Fruit fly (Drosophila melanogaster): ENCODE data around the gene CG18666.

Gene CG18666

DNA sequence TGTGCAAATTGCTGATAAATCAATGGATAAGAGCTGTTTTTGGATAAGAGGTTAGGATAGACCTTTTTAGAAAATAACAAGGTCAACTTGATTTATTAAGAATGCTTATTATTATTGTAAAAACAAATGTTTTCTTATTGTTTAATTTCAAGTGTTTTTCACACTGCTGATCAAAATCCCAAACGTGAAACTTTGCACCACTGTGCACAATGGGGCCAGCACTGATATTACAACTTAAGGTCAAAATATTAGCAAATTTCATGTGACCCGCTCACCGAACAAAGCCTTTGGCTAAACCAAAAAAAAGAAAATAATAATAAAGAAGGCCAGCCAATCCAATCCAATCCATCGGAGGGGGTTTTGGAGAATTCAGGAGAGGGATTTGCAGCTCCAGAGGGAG, 11.8 kb upstream of the CG18666 start:
- TF ChIP-seq hth (optimal IDR thresholded peaks at IDR 0.05), result no peak
- TF ChIP-seq prd (optimal IDR thresholded peaks at IDR 0.05), result no peak
- peak; percentile 21; the same call in 1 of the 3 replicates for TF ChIP-seq prd (GFP tag; IDR thresholded peaks at IDR 0.05)
- no peak for TF ChIP-seq CG11085 (GFP tag; IDR thresholded peaks at IDR 0.05)
- TF ChIP-seq sens (GFP tag), result peak; percentile 60
- no peak for TF ChIP-seq Oaz (GFP tag; IDR thresholded peaks at IDR 0.05)
- TF ChIP-seq unc-4 (GFP tag; IDR thresholded peaks at IDR 0.05; ENCODE audit: partially characterized antibody), result no peak
- TF ChIP-seq Med (GFP tag), result peak; percentile 39
- no peak for TF ChIP-seq CG9727 (GFP tag; optimal IDR thresholded peaks at IDR 0.05)
- no peak for TF ChIP-seq Sry-δ (GFP tag; optimal IDR thresholded peaks at IDR 0.05)
- TF ChIP-seq CG18764 (GFP tag; optimal IDR thresholded peaks at IDR 0.05), result no peak

DNA sequence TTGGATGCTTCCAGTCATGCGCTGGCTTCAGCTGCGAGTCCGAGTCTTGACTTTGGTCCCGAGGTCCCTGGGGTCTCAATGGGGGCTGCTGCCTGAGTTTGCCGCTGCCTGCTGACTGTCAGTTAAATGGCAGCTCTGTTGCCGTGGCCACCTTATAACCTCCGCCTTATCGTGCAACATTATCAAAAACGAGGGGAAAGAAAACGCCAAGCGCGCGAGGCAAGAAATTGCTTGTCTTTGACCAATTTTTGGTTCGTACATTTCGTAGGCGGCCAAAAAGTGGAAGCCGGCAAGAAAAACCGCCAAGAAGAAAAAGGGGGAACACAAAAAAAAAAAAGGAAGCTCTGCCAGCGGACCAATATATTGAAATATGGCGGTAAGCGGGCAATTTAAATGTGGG, 10.7 kb upstream of the CG18666 start:
- no peak for TF ChIP-seq CG7987 (GFP tag; optimal IDR thresholded peaks at IDR 0.05)
- TF ChIP-seq hbn (GFP tag; IDR thresholded peaks at IDR 0.05; ENCODE audit: partially characterized antibody), result no peak
- no peak for TF ChIP-seq CG8281 (tag; optimal IDR thresholded peaks at IDR 0.05)
- no peak for TF ChIP-seq CG5245 (GFP tag; optimal IDR thresholded peaks at IDR 0.05)
- no peak for TF ChIP-seq CG12659 (GFP tag; optimal IDR thresholded peaks at IDR 0.05)
- TF ChIP-seq Elba2 (GFP tag; optimal IDR thresholded peaks at IDR 0.05), result no peak

DNA sequence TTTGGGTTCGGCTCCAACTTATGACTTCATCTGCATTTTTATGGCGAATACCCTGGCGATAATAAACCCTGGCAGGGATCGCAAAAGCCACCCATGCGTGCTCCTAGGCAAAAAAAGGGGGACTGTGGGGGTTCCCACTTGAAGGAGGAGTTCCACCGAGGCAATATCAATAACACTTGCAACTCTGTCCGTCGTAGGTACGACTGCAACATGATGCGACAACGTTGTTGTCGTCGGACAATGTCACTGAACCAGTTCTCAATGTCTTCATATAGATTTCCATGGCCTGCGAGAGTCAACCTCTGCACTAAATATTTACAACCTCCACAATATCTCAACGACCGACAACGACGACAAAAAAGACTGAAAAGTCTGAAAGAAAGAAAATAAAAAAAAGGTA, 7.4 kb upstream of the CG18666 start:
- TF ChIP-seq nom (GFP tag; optimal IDR thresholded peaks at IDR 0.05), result peak; percentile 26
- no peak for TF ChIP-seq CG11504 (tag; optimal IDR thresholded peaks at IDR 0.05)
- TF ChIP-seq bsh (GFP tag; optimal IDR thresholded peaks at IDR 0.05), result peak in 1 of 2 experiments; percentile 28

DNA sequence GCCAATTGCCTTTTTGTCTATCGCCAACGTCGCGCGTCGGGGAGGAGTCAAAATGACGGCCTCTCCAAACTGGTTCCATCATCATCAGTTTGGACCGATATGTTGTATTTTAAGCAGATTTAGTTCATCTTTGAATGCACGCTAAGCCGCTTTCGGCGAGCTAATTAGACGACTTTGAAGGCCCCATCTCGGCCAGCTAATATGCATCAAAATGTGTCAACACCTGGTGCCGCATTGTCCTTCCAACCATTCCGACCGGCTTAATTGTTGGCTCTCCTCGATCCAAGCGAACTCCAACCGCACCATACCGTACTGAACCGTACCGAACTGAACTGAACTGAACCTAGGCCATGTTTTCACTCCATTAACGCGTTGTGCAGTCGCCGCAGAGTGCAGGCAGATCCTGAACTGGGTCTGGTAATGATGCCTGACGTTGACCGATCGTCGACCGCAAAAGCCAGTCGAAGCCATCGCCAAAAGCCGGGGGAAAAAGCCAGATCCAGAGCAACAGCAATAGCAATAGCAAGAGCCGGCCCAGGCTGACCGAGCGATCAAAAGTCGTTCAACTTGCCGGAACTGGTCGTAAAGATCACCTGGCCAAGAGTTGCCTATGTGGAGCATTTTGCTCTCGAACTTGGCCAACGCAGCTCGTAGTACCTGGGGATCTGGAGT, 6.6 kb upstream of the CG18666 start:
- TF ChIP-seq pfk (GFP tag; optimal IDR thresholded peaks at IDR 0.05) (no peak), CrebB (tag; optimal IDR thresholded peaks at IDR 0.05) (no peak), CG5180 (GFP tag; optimal IDR thresholded peaks at IDR 0.05) (peak; percentile 75), sna (GFP tag; IDR thresholded peaks at IDR 0.05; ENCODE audit: partially characterized antibody) (no peak), oc (tag; optimal IDR thresholded peaks at IDR 0.05) (peak; percentile 51), HLH54F (GFP tag; optimal IDR thresholded peaks at IDR 0.05) (no peak), Ets65A (GFP tag) (no peak), Dek (tag; optimal IDR thresholded peaks at IDR 0.05) (no peak), salm (tag; optimal IDR thresholded peaks at IDR 0.05) (no peak)

DNA sequence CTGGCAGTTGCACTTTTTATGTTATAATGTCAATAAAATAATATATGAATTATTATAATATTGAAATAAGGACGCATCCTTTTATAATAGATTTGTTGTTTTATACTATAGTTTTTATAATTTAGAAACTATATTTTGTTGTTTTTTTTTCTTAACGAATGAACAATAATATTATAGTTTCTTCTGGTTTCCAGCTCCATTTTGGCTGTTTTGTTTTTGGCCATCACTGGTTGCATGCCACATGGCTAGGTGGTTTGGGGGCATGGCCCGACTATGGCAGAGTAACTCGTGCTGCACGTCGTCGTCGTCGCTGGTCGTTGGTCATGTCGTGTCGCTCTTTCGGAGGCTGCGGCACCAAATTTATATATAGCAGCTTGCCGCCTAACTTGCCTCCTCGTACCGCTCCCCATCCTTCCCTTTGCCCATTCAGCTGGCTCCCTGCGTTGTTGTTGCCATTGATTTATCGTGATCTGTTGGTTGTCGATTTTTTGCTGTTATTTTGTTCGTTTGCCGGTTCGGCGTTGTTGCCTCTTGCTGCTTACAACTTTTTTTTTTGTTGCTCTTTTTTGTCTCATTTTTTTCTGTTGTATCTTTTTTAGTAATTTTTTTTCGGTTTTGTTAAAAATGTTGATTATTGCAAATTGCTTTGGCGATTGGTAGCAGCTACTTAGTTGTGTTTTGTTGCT, 2.2 kb upstream of the CG18666 start:
- TF ChIP-seq Sry-β (GFP tag; optimal IDR thresholded peaks at IDR 0.05) (peak; percentile 60), Sox100B (GFP tag; optimal IDR thresholded peaks at IDR 0.05) (no peak), Deaf1 (tag; optimal IDR thresholded peaks at IDR 0.05) (peak; percentile 47), Ets97D (GFP tag; optimal IDR thresholded peaks at IDR 0.05) (no peak), CG11456 (GFP tag; IDR thresholded peaks at IDR 0.05) (no peak), Bteb2 (GFP tag; optimal IDR thresholded peaks at IDR 0.05) (no peak), Drgx (GFP tag; IDR thresholded peaks at IDR 0.05) (peak; percentile 45; the same call in 1 of the 2 replicates), nerfin-2 (GFP tag; IDR thresholded peaks at IDR 0.05; ENCODE audit: partially characterized antibody) (no peak), nom (GFP tag; optimal IDR thresholded peaks at IDR 0.05) (peak; percentile 50), Ets65A (GFP tag) (peak; percentile 26), crol (GFP tag; IDR thresholded peaks at IDR 0.05) (peak; percentile 57), CG15269 (tag; optimal IDR thresholded peaks at IDR 0.05) (no peak), Antp (GFP tag; optimal IDR thresholded peaks at IDR 0.05) (no peak)

Data from whole organism, embryonic.